Worm (Caenorhabditis elegans) whole organism, L4 larva: Measurements from ENCODE around the gene F09E10.6.
A peak's percentile ranks its signal among the peaks of the same experiment; 100 is the strongest.

Experiments used
- F10B5.3 ChIP-seq: sonication (generic microtip); optimal IDR thresholded peaks from 2 replicates; lab custom pipeline; 2016; ENCODE audit warnings: mild to moderate bottlenecking, missing genetic modification characterization, missing compliant biosample characterization
- F26F4.8 ChIP-seq: fragments of 200-800 bp; sonication (Bioruptor generic); conservative IDR thresholded peaks from 2 replicates; pipeline ENCODE4 v1.3.6; 2022; ENCODE audit warnings: missing genetic modification characterization, missing compliant biosample characterization
- F44E2.7 ChIP-seq: fragments of 200-800 bp; sonication (Bioruptor generic); IDR thresholded peaks from 2 replicates; pipeline ENCODE4 v2.1.2; 2022; ENCODE audit warnings: missing genetic modification characterization, missing compliant biosample characterization
- F49E8.2 ChIP-seq: sonication (generic microtip); optimal IDR thresholded peaks from 2 replicates; lab custom pipeline; 2016; ENCODE audit warnings: missing compliant biosample characterization, mild to moderate bottlenecking, missing genetic modification characterization, borderline replicate concordance
- R02D3.7 ChIP-seq: fragments of 150-350 bp; sonication (generic microtip); optimal IDR thresholded peaks from 3 replicates; lab custom pipeline; 2014; ENCODE audit warnings: missing biosample characterization, missing genetic modification characterization
- T20F7.1 ChIP-seq: fragments of 200-800 bp; sonication (Bioruptor generic); optimal IDR thresholded peaks from 2 replicates; lab custom pipeline; 2018; ENCODE audit warnings: mild to moderate bottlenecking, missing genetic modification characterization, missing compliant biosample characterization
- T26A8.4 ChIP-seq: fragments of 200-800 bp; sonication (Bioruptor generic); IDR thresholded peaks from 2 replicates; pipeline ENCODE4 v1.3.6; 2022; ENCODE audit warnings: missing genetic modification characterization, missing compliant biosample characterization
- Y105C5A.15 ChIP-seq: fragments of 200-800 bp; sonication (Bioruptor generic); IDR thresholded peaks from 2 replicates; pipeline ENCODE4 v1.3.6; 2022; ENCODE audit warnings: missing genetic modification characterization, missing compliant biosample characterization
- Y75B8A.6 ChIP-seq: fragments of 200-800 bp; sonication (Bioruptor generic); IDR thresholded peaks from 2 replicates; pipeline ENCODE4 v1.3.6; 2022; ENCODE audit warnings: missing genetic modification reagents, missing genetic modification characterization, missing compliant biosample characterization
- aha-1 ChIP-seq: fragments of 150-350 bp; peaks from one replicate; lab custom pipeline; 2014; ENCODE audit warnings: missing biosample characterization, missing genetic modification characterization
- ama-1 ChIP-seq: fragments of 150-350 bp; optimal IDR thresholded peaks from 2 replicates; lab custom pipeline; 2014; ENCODE audit warnings: inconsistent platforms, mixed read lengths
- attf-4 ChIP-seq: sonication (generic microtip); optimal IDR thresholded peaks from 3 replicates; lab custom pipeline; 2017; ENCODE audit warnings: missing biosample characterization, missing genetic modification characterization
- ceh-20 ChIP-seq: fragments of 200-800 bp; sonication (Bioruptor generic); IDR thresholded peaks from 2 replicates; pipeline ENCODE4 v1.3.6; 2022; ENCODE audit warnings: missing genetic modification reagents, missing genetic modification characterization, missing compliant biosample characterization
- ceh-28 ChIP-seq: fragments of 150-350 bp; optimal IDR thresholded peaks from 2 replicates; lab custom pipeline; 2014; ENCODE audit warnings: missing biosample characterization, missing genetic modification reagents, missing genetic modification characterization
- ceh-62 ChIP-seq: sonication (generic microtip); optimal IDR thresholded peaks from 2 replicates; lab custom pipeline; 2017; ENCODE audit warnings: missing biosample characterization, missing genetic modification characterization
- cey-2 ChIP-seq: sonication (generic microtip); optimal IDR thresholded peaks from 3 replicates; lab custom pipeline; 2017; ENCODE audit warnings: missing genetic modification characterization, mild to moderate bottlenecking, missing compliant biosample characterization, antibody characterized with exemption, borderline replicate concordance; ENCODE audit not compliant: insufficient read depth
- ctbp-1 ChIP-seq: fragments of 200-800 bp; sonication (Bioruptor generic); IDR thresholded peaks from 2 replicates; pipeline ENCODE4 v1.3.6; 2022; ENCODE audit warnings: missing genetic modification reagents, missing genetic modification characterization, missing compliant biosample characterization
- daf-12 ChIP-seq: fragments of 150-350 bp; optimal IDR thresholded peaks from 2 replicates; lab custom pipeline; 2014; ENCODE audit warnings: missing biosample characterization, missing genetic modification reagents, missing genetic modification characterization
- daf-16 ChIP-seq, 3 experiments: sonication (generic microtip); optimal IDR thresholded peaks; 2 replicates each; lab custom pipeline; 2016 to 2017; ENCODE audit warnings: missing genetic modification characterization in 3 of 3, missing genetic modification reagents in 3 of 3, mild to moderate bottlenecking in 2 of 3, missing compliant biosample characterization in 2 of 3, missing biosample characterization in 1 of 3, moderate library complexity in 1 of 3
- daf-19 ChIP-seq: fragments of 200-800 bp; sonication (Bioruptor generic); conservative IDR thresholded peaks from 2 replicates; pipeline ENCODE4 v1.3.6; 2022; ENCODE audit warnings: missing genetic modification characterization, missing compliant biosample characterization
- dmd-6 ChIP-seq: fragments of 200-800 bp; sonication (Bioruptor generic); IDR thresholded peaks from 2 replicates; pipeline ENCODE4 v1.3.6; 2022; ENCODE audit warnings: missing genetic modification reagents, missing genetic modification characterization, missing compliant biosample characterization
- dpl-1 ChIP-seq: fragments of 150-350 bp; optimal IDR thresholded peaks from 2 replicates; lab custom pipeline; 2014; ENCODE audit warnings: missing biosample characterization, missing genetic modification reagents, missing genetic modification characterization
- duxl-1 ChIP-seq: sonication (generic microtip); optimal IDR thresholded peaks from 2 replicates; lab custom pipeline; 2016; ENCODE audit warnings: mild to moderate bottlenecking, missing genetic modification characterization, moderate library complexity, missing compliant biosample characterization; ENCODE audit not compliant: poor library complexity
- dve-1 ChIP-seq: sonication (generic microtip); optimal IDR thresholded peaks from 2 replicates; lab custom pipeline; 2017; ENCODE audit warnings: antibody characterized with exemption, mild to moderate bottlenecking, missing genetic modification characterization, missing compliant biosample characterization; ENCODE audit not compliant: insufficient read depth
- egl-27 ChIP-seq: sonication (generic microtip); optimal IDR thresholded peaks from 3 replicates; lab custom pipeline; 2017; ENCODE audit warnings: missing biosample characterization, missing genetic modification reagents, missing genetic modification characterization
- gei-8 ChIP-seq: fragments of 200-800 bp; sonication (Bioruptor generic); optimal IDR thresholded peaks from 2 replicates; lab custom pipeline; 2018; ENCODE audit warnings: mild to moderate bottlenecking, missing genetic modification characterization, missing compliant biosample characterization
- lim-7 ChIP-seq: fragments of 200-800 bp; sonication (Bioruptor generic); IDR thresholded peaks from 2 replicates; pipeline ENCODE4 v1.3.6; 2022; ENCODE audit warnings: missing genetic modification characterization, missing compliant biosample characterization
- lin-1 ChIP-seq: fragments of 200-800 bp; sonication (Bioruptor generic); IDR thresholded peaks from 2 replicates; pipeline ENCODE4 v1.3.6; 2022; ENCODE audit warnings: missing genetic modification reagents, missing genetic modification characterization, missing compliant biosample characterization
- lin-15B ChIP-seq: fragments of 150-350 bp; sonication (generic microtip); optimal IDR thresholded peaks from 3 replicates; lab custom pipeline; 2014; ENCODE audit warnings: missing biosample characterization, missing genetic modification characterization
- lin-29 ChIP-seq: fragments of 200-800 bp; sonication (Bioruptor generic); IDR thresholded peaks from 2 replicates; pipeline ENCODE4 v1.3.6; 2022; ENCODE audit warnings: missing genetic modification reagents, missing genetic modification characterization, missing compliant biosample characterization
- lir-3 ChIP-seq: sonication (generic microtip); optimal IDR thresholded peaks from 2 replicates; lab custom pipeline; 2016; ENCODE audit warnings: mild to moderate bottlenecking, missing genetic modification characterization, missing compliant biosample characterization
- mdt-29 ChIP-seq: fragments of 200-800 bp; sonication (Bioruptor generic); IDR thresholded peaks from 2 replicates; pipeline ENCODE4 v1.3.6; 2022; ENCODE audit warnings: missing genetic modification reagents, missing genetic modification characterization, missing compliant biosample characterization
- mep-1 ChIP-seq: fragments of 150-350 bp; sonication (generic microtip); optimal IDR thresholded peaks from 3 replicates; lab custom pipeline; 2014; ENCODE audit warnings: missing biosample characterization, missing genetic modification characterization
- mxl-2 ChIP-seq: fragments of 200-800 bp; sonication (Bioruptor generic); conservative IDR thresholded peaks from 2 replicates; pipeline ENCODE4 v1.3.6; 2022; ENCODE audit warnings: missing genetic modification reagents, missing genetic modification characterization, missing compliant biosample characterization
- mxl-3 ChIP-seq: fragments of 200-800 bp; sonication (Bioruptor generic); optimal IDR thresholded peaks from 2 replicates; lab custom pipeline; 2018; ENCODE audit warnings: mild to moderate bottlenecking, missing genetic modification characterization, missing compliant biosample characterization
- nhr-10 ChIP-seq: fragments of 150-350 bp; optimal IDR thresholded peaks from 2 replicates; lab custom pipeline; 2014; ENCODE audit warnings: missing biosample characterization, missing genetic modification characterization
- nhr-11 ChIP-seq: fragments of 150-350 bp; optimal IDR thresholded peaks from 2 replicates; lab custom pipeline; 2014; ENCODE audit warnings: missing biosample characterization, missing genetic modification characterization
- nhr-111 ChIP-seq: fragments of 200-800 bp; sonication (Bioruptor generic); optimal IDR thresholded peaks from 2 replicates; lab custom pipeline; 2018; ENCODE audit warnings: mild to moderate bottlenecking, missing genetic modification characterization, missing compliant biosample characterization
- nhr-237 ChIP-seq: sonication (generic microtip); optimal IDR thresholded peaks from 2 replicates; lab custom pipeline; 2017; ENCODE audit warnings: missing biosample characterization, missing genetic modification characterization
- nhr-28 ChIP-seq: fragments of 150-350 bp; optimal IDR thresholded peaks from 2 replicates; lab custom pipeline; 2014; ENCODE audit warnings: missing biosample characterization, missing genetic modification characterization
- pha-4 ChIP-seq, 2 experiments: fragments of 150-350 bp in 1 of 2; fragments of 200-800 bp in 1 of 2; sonication (Bioruptor generic) in 1 of 2; IDR thresholded peaks in 1 of 2; optimal IDR thresholded peaks in 1 of 2; 2 replicates each; pipeline versions ENCODE4 v1.3.6 to Lab custom; 2014 to 2022; ENCODE audit warnings: missing genetic modification characterization in 2 of 2, missing genetic modification reagents in 2 of 2, missing biosample characterization in 1 of 2, missing compliant biosample characterization in 1 of 2
- rbr-2 ChIP-seq: sonication (generic microtip); optimal IDR thresholded peaks from 2 replicates; lab custom pipeline; 2016; ENCODE audit warnings: missing genotype, missing genetic modification characterization, missing compliant biosample characterization
- sdz-12 ChIP-seq: fragments of 200-800 bp; sonication (Bioruptor generic); optimal IDR thresholded peaks from 2 replicates; lab custom pipeline; 2018; ENCODE audit warnings: mild to moderate bottlenecking, missing genetic modification characterization, missing compliant biosample characterization
- spr-3 ChIP-seq: fragments of 200-800 bp; sonication (Bioruptor generic); optimal IDR thresholded peaks from 2 replicates; lab custom pipeline; 2018; ENCODE audit warnings: mild to moderate bottlenecking, missing genetic modification characterization, missing compliant biosample characterization
- tag-97 ChIP-seq: fragments of 200-800 bp; sonication (Bioruptor generic); IDR thresholded peaks from 2 replicates; pipeline ENCODE4 v1.3.6; 2022; ENCODE audit warnings: missing genetic modification characterization, missing compliant biosample characterization
- tra-1 ChIP-seq: fragments of 200-800 bp; sonication (Bioruptor generic); IDR thresholded peaks from 2 replicates; pipeline ENCODE4 v1.3.6; 2022; ENCODE audit warnings: missing genetic modification reagents, missing genetic modification characterization, missing compliant biosample characterization
- unc-130 ChIP-seq: sonication (generic microtip); optimal IDR thresholded peaks from 2 replicates; lab custom pipeline; 2016; ENCODE audit warnings: missing genetic modification reagents, missing genetic modification characterization, missing compliant biosample characterization
- zag-1 ChIP-seq: fragments of 150-350 bp; optimal IDR thresholded peaks from 2 replicates; lab custom pipeline; 2014; ENCODE audit warnings: missing biosample characterization, missing genetic modification characterization
- zfp-2 ChIP-seq: sonication (generic microtip); optimal IDR thresholded peaks from 2 replicates; lab custom pipeline; 2016; ENCODE audit warnings: mild to moderate bottlenecking, missing genetic modification characterization, missing compliant biosample characterization
- zfp-3 ChIP-seq: fragments of 200-800 bp; sonication (Bioruptor generic); conservative IDR thresholded peaks from 2 replicates; pipeline ENCODE4 v1.3.6; 2022; ENCODE audit warnings: missing genetic modification reagents, missing genetic modification characterization, missing compliant biosample characterization
- zip-2 ChIP-seq: fragments of 150-350 bp; optimal IDR thresholded peaks from 2 replicates; lab custom pipeline; 2014; ENCODE audit warnings: missing biosample characterization, missing genetic modification characterization
- ztf-7 ChIP-seq: fragments of 150-350 bp; optimal IDR thresholded peaks from 2 replicates; lab custom pipeline; 2014; ENCODE audit warnings: missing biosample characterization, missing genetic modification characterization

Gene F09E10.6

DNA sequence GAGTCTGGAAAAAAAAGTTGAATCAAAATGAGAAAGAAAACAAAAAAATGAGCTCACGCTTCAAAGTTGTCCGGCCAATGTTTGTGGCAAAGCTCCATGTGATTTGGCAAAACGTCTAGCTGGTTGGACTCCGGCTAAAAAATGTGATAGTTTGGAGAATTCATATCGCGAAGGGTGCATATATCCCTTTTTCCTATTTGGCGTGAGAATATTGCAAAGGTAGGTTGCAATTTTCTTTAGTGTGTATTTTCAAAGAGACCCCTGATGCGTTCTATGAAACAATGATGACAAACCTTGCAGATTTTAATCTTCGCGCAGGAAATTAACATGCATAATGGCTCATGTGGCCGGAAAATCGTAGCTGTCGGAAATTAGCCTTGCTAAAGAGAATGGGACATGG lies 5.3 kb downstream of the F09E10.6 start (continued):
- TF ChIP-seq tra-1 (no peak), zag-1 (no peak), pha-4 (GFP tag; IDR thresholded peaks at IDR 0.05; lab: Robert Waterston, UW) (no peak), pha-4 (tag; optimal IDR thresholded peaks at IDR 0.05; lab: Kevin White, UChicago) (no peak), spr-3 (GFP tag; lab: Kevin White, UChicago) (no peak), aha-1 (tag; lab: Kevin White, UChicago) (no peak), Y75B8A.6 (GFP tag; lab: Robert Waterston, UW) (no peak), zfp-3 (GFP tag; lab: Robert Waterston, UW) (no peak), attf-4 (no peak), lin-29 (no peak), rbr-2 (tag; lab: Kevin White, UChicago) (peak; percentile 16), ceh-28 (tag; lab: Kevin White, UChicago) (no peak), mxl-2 (GFP tag; lab: Robert Waterston, UW) (no peak), dmd-6 (GFP tag; lab: Robert Waterston, UW) (0 out of 2 replicates have a peak, but pooled peaks have one; percentile 12), nhr-11 (no peak), daf-12 (tag; lab: Kevin White, UChicago) (no peak), ztf-7 (tag; lab: Kevin White, UChicago) (no peak), Y105C5A.15 (GFP tag; lab: Robert Waterston, UW) (no peak), mdt-29 (GFP tag; lab: Robert Waterston, UW) (no peak), ctbp-1 (GFP tag; lab: Robert Waterston, UW) (no peak), tag-97 (GFP tag; lab: Robert Waterston, UW) (no peak), ceh-62 (tag; lab: Kevin White, UChicago) (no peak), zip-2 (tag; lab: Kevin White, UChicago) (no peak), unc-130 (GFP tag; lab: Kevin White, UChicago) (no peak), cey-2 (no peak), dpl-1 (GFP tag; lab: Kevin White, UChicago) (no peak), gei-8 (no peak), daf-16 (GFP tag; optimal IDR thresholded peaks at IDR 0.05; lab: Kevin White, UChicago) (no peak), daf-16 (tag; optimal IDR thresholded peaks at IDR 0.05; lab: Kevin White, UChicago) (peak; percentile 11), F44E2.7 (GFP tag; lab: Robert Waterston, UW) (no peak), F49E8.2 (no peak), lim-7 (GFP tag; lab: Robert Waterston, UW) (no peak), lir-3 (tag; lab: Kevin White, UChicago) (no peak), egl-27 (tag; lab: Kevin White, UChicago) (no peak), daf-19 (GFP tag; lab: Robert Waterston, UW) (no peak), lin-1 (no peak), dve-1 (tag; lab: Kevin White, UChicago) (no peak), duxl-1 (tag; lab: Kevin White, UChicago) (peak; percentile 64), nhr-111 (GFP tag; lab: Kevin White, UChicago) (no peak), F26F4.8 (GFP tag; lab: Robert Waterston, UW) (no peak), nhr-10 (tag; lab: Kevin White, UChicago) (no peak), mxl-3 (GFP tag; lab: Kevin White, UChicago) (peak; percentile 21), T26A8.4 (0 out of 2 replicates have a peak, but pooled peaks have one; percentile 55), mep-1 (tag; lab: Kevin White, UChicago) (no peak), ceh-20 (GFP tag; lab: Robert Waterston, UW) (no peak), ama-1 (lab: Kevin White, UChicago) (no peak), nhr-28 (tag; lab: Kevin White, UChicago) (no peak), nhr-237 (tag; lab: Kevin White, UChicago) (no peak), lin-15B (tag; lab: Kevin White, UChicago) (no peak), sdz-12 (GFP tag; lab: Kevin White, UChicago) (no peak), R02D3.7 (tag; lab: Kevin White, UChicago) (no peak), T20F7.1 (GFP tag; lab: Kevin White, UChicago) (no peak), zfp-2 (tag; lab: Kevin White, UChicago) (no peak), F10B5.3 (tag; lab: Kevin White, UChicago) (no peak)
